Worm (Caenorhabditis elegans): Measurements from ENCODE around the gene nlp-17.

Gene nlp-17

ce11 chrIV:13513010-13513409 lies 7.4 kb upstream of the nlp-17 start:
- no peak for TF ChIP-seq ceh-8 (GFP tag; optimal IDR thresholded peaks at IDR 0.05)

ce11 chrIV:13512112-13512569 lies 6.6 kb upstream of the nlp-17 start, which contains the start of gene puf-3:
puf-3 (minus strand) TSS chrIV:13512162.
- no peak for TF ChIP-seq fkh-8 (tag; optimal IDR thresholded peaks at IDR 0.05)
- no peak for TF ChIP-seq egl-27 (tag; optimal IDR thresholded peaks at IDR 0.05)
- TF ChIP-seq tbx-2 (tag; optimal IDR thresholded peaks at IDR 0.05): no peak

- TF ChIP-seq ceh-82 (tag; optimal IDR thresholded peaks at IDR 0.05) (no peak), egl-27 (tag; optimal IDR thresholded peaks at IDR 0.05) (no peak), C34B4.2 (tag; optimal IDR thresholded peaks at IDR 0.05) (no peak), nhr-28 (tag; optimal IDR thresholded peaks at IDR 0.05) (no peak), dpl-1 (GFP tag; optimal IDR thresholded peaks at IDR 0.05) (no peak), swsn-7 (tag; optimal IDR thresholded peaks at IDR 0.05) (no peak), ceh-63 (GFP tag; optimal IDR thresholded peaks at IDR 0.05) (no peak), lin-15B (tag; optimal IDR thresholded peaks at IDR 0.05) (no peak), irx-1 (tag; optimal IDR thresholded peaks at IDR 0.05) (no peak), pag-3 (tag; optimal IDR thresholded peaks at IDR 0.05; ENCODE audit: borderline replicate concordance, insufficient read depth) (no peak), fkh-4 (tag; optimal IDR thresholded peaks at IDR 0.05; ENCODE audit: borderline replicate concordance) (no peak)
Observed at ce11 chrIV:13510049-13510448, 4.5 kb upstream of the nlp-17 start.

- TF ChIP-seq egl-27 (tag; optimal IDR thresholded peaks at IDR 0.05) (no peak), dpl-1 (GFP tag; optimal IDR thresholded peaks at IDR 0.05) (no peak), nhr-84 (tag; optimal IDR thresholded peaks at IDR 0.05) (no peak), unc-98 (GFP tag; IDR thresholded peaks at IDR 0.05) (no peak), sup-37 (GFP tag; optimal IDR thresholded peaks at IDR 0.05) (no peak), fkh-4 (tag; optimal IDR thresholded peaks at IDR 0.05; ENCODE audit: borderline replicate concordance) (no peak), pag-3 (tag; optimal IDR thresholded peaks at IDR 0.05; ENCODE audit: borderline replicate concordance, insufficient read depth) (no peak), rnt-1 (tag; optimal IDR thresholded peaks at IDR 0.05) (no peak), elt-3 (tag; optimal IDR thresholded peaks at IDR 0.05) (no peak), ceh-8 (GFP tag; optimal IDR thresholded peaks at IDR 0.05) (no peak), ces-1 (GFP tag; optimal IDR thresholded peaks at IDR 0.05) (no peak), nhr-28 (tag; optimal IDR thresholded peaks at IDR 0.05) (no peak), Y116A8C.19 (tag; optimal IDR thresholded peaks at IDR 0.05; ENCODE audit: borderline replicate concordance) (no peak)
Observed at ce11 chrIV:13508924-13509323, 3.4 kb upstream of the nlp-17 start, which contains the start of gene afmd-2. afmd-2 (plus strand) TSS chrIV:13509224.

- TF ChIP-seq unc-86 (tag; optimal IDR thresholded peaks at IDR 0.05): no peak
- no peak for TF ChIP-seq elt-2 (tag; optimal IDR thresholded peaks at IDR 0.05)
- TF ChIP-seq lin-15B (tag; optimal IDR thresholded peaks at IDR 0.05): no peak
- TF ChIP-seq egl-27 (tag; optimal IDR thresholded peaks at IDR 0.05): no peak
- no peak for TF ChIP-seq snu-23 (GFP tag; optimal IDR thresholded peaks at IDR 0.05)
- TF ChIP-seq unc-30 (tag; optimal IDR thresholded peaks at IDR 0.05): no peak
- no peak for TF ChIP-seq nhr-85 (tag)
- no peak for TF ChIP-seq mep-1 (tag; optimal IDR thresholded peaks at IDR 0.05)
- TF ChIP-seq lin-14 (GFP tag; optimal IDR thresholded peaks at IDR 0.05): no peak
- no peak for TF ChIP-seq lsy-2 (tag; optimal IDR thresholded peaks at IDR 0.05)
- no peak for TF ChIP-seq nhr-12 (tag; optimal IDR thresholded peaks at IDR 0.05)
- TF ChIP-seq zag-1 (tag; optimal IDR thresholded peaks at IDR 0.05): no peak
- TF ChIP-seq mdl-1 (tag; optimal IDR thresholded peaks at IDR 0.05): no peak
- no peak for TF ChIP-seq grh-1 (GFP tag; IDR thresholded peaks at IDR 0.05)
Observed at ce11 chrIV:13505144-13505543, 418 bp downstream of the nlp-17 start, which contains the start of gene seld-1. seld-1 (plus strand) TSS chrIV:13505444.

Data from whole organism, L1 larva.